Worm (Caenorhabditis elegans): ENCODE results near the gene F37C4.6.

ce11 chrIV:3835065-3835464 lies 43.1 kb downstream of the F37C4.6 start, which contains the start of gene cal-3:
- TF ChIP-seq pha-2 (tag; optimal IDR thresholded peaks at IDR 0.05): no peak
- TF ChIP-seq fax-1 (tag; optimal IDR thresholded peaks at IDR 0.05): no peak
- no peak for TF ChIP-seq dve-1 (tag; optimal IDR thresholded peaks at IDR 0.05)
- TF ChIP-seq ztf-16 (tag; optimal IDR thresholded peaks at IDR 0.05): no peak
- TF ChIP-seq ama-1 (optimal IDR thresholded peaks at IDR 0.05): no peak
